Worm (Caenorhabditis elegans) whole organism, midembryonic: ENCODE data around the gene F01F1.11.

ENCODE experiments used
- T22C8.4 ChIP-seq: fragments of 200-800 bp; sonication (Bioruptor generic); IDR thresholded peaks from 2 replicates; pipeline ENCODE4 v1.3.6; 2022; ENCODE audit warnings: missing genetic modification characterization, missing compliant biosample characterization
- cog-1 ChIP-seq: sonication (generic microtip); optimal IDR thresholded peaks from 2 replicates; lab custom pipeline; 2016; ENCODE audit warnings: missing genetic modification characterization, missing compliant biosample characterization
- flt-1 ChIP-seq: fragments of 200-800 bp; sonication (Bioruptor generic); IDR thresholded peaks from 2 replicates; pipeline ENCODE4 v1.3.6; 2022; ENCODE audit warnings: missing genetic modification characterization, missing compliant biosample characterization
- klf-2 ChIP-seq: fragments of 200-800 bp; sonication (Bioruptor generic); conservative IDR thresholded peaks from 2 replicates; pipeline ENCODE4 v1.3.6; 2022; ENCODE audit warnings: missing genetic modification reagents, missing genetic modification characterization, missing compliant biosample characterization
- med-1 ChIP-seq: sonication (generic microtip); optimal IDR thresholded peaks from 2 replicates; lab custom pipeline; 2017; ENCODE audit warnings: missing genetic modification characterization, mild to moderate bottlenecking, missing compliant biosample characterization, antibody characterized with exemption, missing genetic modification reagents; ENCODE audit not compliant: insufficient read depth
- ref-1 ChIP-seq: fragments of 200-800 bp; sonication (Bioruptor generic); conservative IDR thresholded peaks from 2 replicates; pipeline ENCODE4 v1.3.6; 2022; ENCODE audit warnings: missing genetic modification reagents, missing genetic modification characterization, missing compliant biosample characterization
- tab-1 ChIP-seq: fragments of 200-800 bp; sonication (Bioruptor generic); IDR thresholded peaks from 2 replicates; pipeline ENCODE4 v1.3.6; 2022; ENCODE audit warnings: missing genetic modification characterization, missing compliant biosample characterization
- ztf-23 ChIP-seq: fragments of 200-800 bp; sonication (Bioruptor generic); IDR thresholded peaks from 2 replicates; pipeline ENCODE4 v1.3.6; 2022; ENCODE audit warnings: missing genetic modification reagents, missing genetic modification characterization, missing compliant biosample characterization
- ztf-29 ChIP-seq: fragments of 200-800 bp; sonication (Bioruptor generic); IDR thresholded peaks from 2 replicates; pipeline ENCODE4 v1.3.6; 2022; ENCODE audit warnings: missing genetic modification reagents, missing genetic modification characterization, missing compliant biosample characterization

Gene F01F1.11

ce11 chrIII:5871760-5872159 is at the start of gene F01F1.11, which contains the start of gene F01F1.3:
F01F1.11 (minus strand) TSS chrIII:5871877.
F01F1.3 (plus strand) TSS chrIII:5871938.
- TF ChIP-seq flt-1 (no peak), ref-1 (GFP tag; lab: Robert Waterston, UW) (no peak), T22C8.4 (no peak; the same call in 1 of the 2 replicates), cog-1 (tag; lab: Kevin White, UChicago) (peak; percentile 13), ztf-23 (GFP tag; lab: Robert Waterston, UW) (0 out of 2 replicates have a peak, but pooled peaks have one; percentile 43)

- TF ChIP-seq ztf-29 (GFP tag; lab: Robert Waterston, UW) (no peak), T22C8.4 (no peak), klf-2 (no peak), med-1 (GFP tag; lab: Kevin White, UChicago) (no peak), ztf-23 (GFP tag; lab: Robert Waterston, UW) (no peak), cog-1 (tag; lab: Kevin White, UChicago) (no peak), flt-1 (no peak), tab-1 (GFP tag; lab: Robert Waterston, UW) (no peak)
Measured at ce11 chrIII:5921067-5921678, 49.5 kb upstream of the F01F1.11 start.

ce11 chrIII:5919799-5920387 is 48.2 kb upstream of the F01F1.11 start, which contains the start of the genes tdo-2 and C28H8.2:
tdo-2 (minus strand) TSS chrIII:5919955.
C28H8.2 (plus strand) TSS chrIII:5920322.
- TF ChIP-seq med-1 (GFP tag; lab: Kevin White, UChicago) (no peak), T22C8.4 (no peak), klf-2 (no peak), cog-1 (tag; lab: Kevin White, UChicago) (no peak), flt-1 (no peak), ref-1 (GFP tag; lab: Robert Waterston, UW) (no peak), ztf-29 (GFP tag; lab: Robert Waterston, UW) (no peak), tab-1 (GFP tag; lab: Robert Waterston, UW) (no peak), ztf-23 (GFP tag; lab: Robert Waterston, UW) (no peak)

ce11 chrIII:5917365-5917958 is 45.8 kb upstream of the F01F1.11 start:
- TF ChIP-seq cog-1 (tag; lab: Kevin White, UChicago) (no peak), ref-1 (GFP tag; lab: Robert Waterston, UW) (no peak), flt-1 (no peak), ztf-29 (GFP tag; lab: Robert Waterston, UW) (no peak), klf-2 (no peak), T22C8.4 (no peak), tab-1 (GFP tag; lab: Robert Waterston, UW) (no peak), med-1 (GFP tag; lab: Kevin White, UChicago) (no peak), ztf-23 (GFP tag; lab: Robert Waterston, UW) (no peak)

- TF ChIP-seq med-1 (GFP tag; lab: Kevin White, UChicago) (no peak), ztf-29 (GFP tag; lab: Robert Waterston, UW) (no peak), ztf-23 (GFP tag; lab: Robert Waterston, UW) (no peak), flt-1 (no peak), klf-2 (no peak), tab-1 (GFP tag; lab: Robert Waterston, UW) (no peak), cog-1 (tag; lab: Kevin White, UChicago) (no peak), T22C8.4 (no peak), ref-1 (GFP tag; lab: Robert Waterston, UW) (no peak)
Measured at ce11 chrIII:5915926-5916325, 44.2 kb upstream of the F01F1.11 start.

- TF ChIP-seq ztf-23 (GFP tag; lab: Robert Waterston, UW) (no peak), klf-2 (no peak), ztf-29 (GFP tag; lab: Robert Waterston, UW) (no peak), T22C8.4 (no peak), med-1 (GFP tag; lab: Kevin White, UChicago) (no peak), flt-1 (no peak), ref-1 (GFP tag; lab: Robert Waterston, UW) (no peak)
Measured at ce11 chrIII:5914717-5915116, 43.0 kb upstream of the F01F1.11 start.

- TF ChIP-seq ztf-29 (GFP tag; lab: Robert Waterston, UW): no peak
- TF ChIP-seq flt-1: no peak
- no peak for TF ChIP-seq ztf-23 (GFP tag; lab: Robert Waterston, UW)
- TF ChIP-seq ref-1 (GFP tag; lab: Robert Waterston, UW): no peak
- TF ChIP-seq cog-1 (tag; lab: Kevin White, UChicago): no peak
- no peak for TF ChIP-seq tab-1 (GFP tag; lab: Robert Waterston, UW)
- TF ChIP-seq T22C8.4: no peak
- no peak for TF ChIP-seq med-1 (GFP tag; lab: Kevin White, UChicago)
- no peak for TF ChIP-seq klf-2
Measured at ce11 chrIII:5908408-5908807, 36.7 kb upstream of the F01F1.11 start, which contains the start of gene C28H8.3. C28H8.3 (plus strand) TSS chrIII:5908700.

- no peak for TF ChIP-seq cog-1 (tag; lab: Kevin White, UChicago)
- no peak for TF ChIP-seq ztf-29 (GFP tag; lab: Robert Waterston, UW)
- TF ChIP-seq ztf-23 (GFP tag; lab: Robert Waterston, UW): no peak
- no peak for TF ChIP-seq flt-1
- no peak for TF ChIP-seq T22C8.4
- TF ChIP-seq klf-2: no peak
Measured at ce11 chrIII:5906749-5907148, 35.1 kb upstream of the F01F1.11 start, which contains the start of gene erd-2.2. erd-2.2 (plus strand) TSS chrIII:5907049.

ce11 chrIII:5906059-5906458 is 34.4 kb upstream of the F01F1.11 start, which contains the start of gene dpff-1:
dpff-1 (minus strand) TSS chrIII:5906346.
- TF ChIP-seq T22C8.4: peak; percentile 80
- TF ChIP-seq cog-1 (tag; lab: Kevin White, UChicago): no peak
